Fruit fly (Drosophila melanogaster): ENCODE data around the gene CG31459.

CG31459 gene

DNA sequence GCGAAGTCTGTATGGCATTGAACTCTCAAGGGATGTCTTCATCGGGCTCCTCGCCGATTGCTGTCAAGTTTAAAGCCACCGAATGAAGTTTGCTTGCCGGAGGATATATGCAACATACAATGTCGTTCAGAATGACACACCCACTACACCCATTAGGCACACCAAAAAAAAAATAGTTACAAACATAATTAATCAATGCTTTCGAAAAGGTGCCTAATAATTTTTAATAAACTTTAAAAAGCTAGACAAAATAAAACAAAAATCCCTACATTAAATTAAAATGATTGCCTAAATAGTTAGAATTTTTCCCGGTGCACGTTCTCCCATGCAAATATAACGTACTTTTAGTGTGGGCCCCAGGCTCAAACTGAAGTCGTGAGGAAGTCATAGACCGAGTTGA, 28.2 kb upstream of the CG31459 start:
- TF ChIP-seq EcR (GFP tag; optimal IDR thresholded peaks at IDR 0.05) (no peak), psq (optimal IDR thresholded peaks at IDR 0.05) (no peak), CG8478 (optimal IDR thresholded peaks at IDR 0.05) (no peak), Dll (optimal IDR thresholded peaks at IDR 0.05) (no peak), usp (GFP tag; optimal IDR thresholded peaks at IDR 0.05) (no peak)

- TF ChIP-seq CG8478 (optimal IDR thresholded peaks at IDR 0.05) (no peak), psq (optimal IDR thresholded peaks at IDR 0.05) (no peak), usp (GFP tag; optimal IDR thresholded peaks at IDR 0.05) (no peak)
Measured at dm6 chr3R:19813217-19813616, 27.4 kb upstream of the CG31459 start.

DNA sequence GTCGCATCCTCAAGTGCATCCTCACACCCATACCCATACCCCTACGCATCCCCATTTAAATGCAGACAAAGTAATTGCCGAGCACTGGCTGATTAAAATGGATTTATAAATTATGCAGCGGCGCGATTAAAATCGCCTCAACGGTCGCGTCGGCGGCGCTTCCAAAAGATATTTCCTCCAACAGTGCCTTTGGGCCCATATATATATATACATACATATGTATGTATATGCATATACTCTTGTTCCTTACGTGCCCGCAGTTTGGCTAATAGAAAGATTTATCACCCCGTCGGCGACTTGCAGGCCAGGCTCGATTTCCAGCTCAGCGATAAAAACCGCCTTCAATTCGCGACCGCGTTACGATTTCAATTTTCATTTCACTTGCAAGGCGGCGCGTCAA, 23.9 kb upstream of the CG31459 start:
- TF ChIP-seq psq (optimal IDR thresholded peaks at IDR 0.05) (no peak), usp (GFP tag; optimal IDR thresholded peaks at IDR 0.05) (no peak), pan (optimal IDR thresholded peaks at IDR 0.05) (no peak), CG8478 (optimal IDR thresholded peaks at IDR 0.05) (no peak), Dll (optimal IDR thresholded peaks at IDR 0.05) (no peak), EcR (GFP tag; optimal IDR thresholded peaks at IDR 0.05) (no peak)

dm6 chr3R:19820994-19821393, 19.7 kb upstream of the CG31459 start:
- TF ChIP-seq psq (optimal IDR thresholded peaks at IDR 0.05): no peak
- TF ChIP-seq Dll (optimal IDR thresholded peaks at IDR 0.05): no peak
- TF ChIP-seq CG8478 (optimal IDR thresholded peaks at IDR 0.05): no peak

dm6 chr3R:19822138-19822537, 18.5 kb upstream of the CG31459 start:
- TF ChIP-seq EcR (GFP tag; optimal IDR thresholded peaks at IDR 0.05) (no peak), usp (GFP tag; optimal IDR thresholded peaks at IDR 0.05) (no peak), psq (optimal IDR thresholded peaks at IDR 0.05) (no peak), CG8478 (optimal IDR thresholded peaks at IDR 0.05) (no peak), pan (optimal IDR thresholded peaks at IDR 0.05) (no peak), Dll (optimal IDR thresholded peaks at IDR 0.05) (no peak)

dm6 chr3R:19824480-19824879, 16.2 kb upstream of the CG31459 start:
- TF ChIP-seq pan (optimal IDR thresholded peaks at IDR 0.05): no peak
- TF ChIP-seq psq (optimal IDR thresholded peaks at IDR 0.05): no peak
- TF ChIP-seq Dll (optimal IDR thresholded peaks at IDR 0.05): no peak
- no peak for TF ChIP-seq CG8478 (optimal IDR thresholded peaks at IDR 0.05)
- no peak for TF ChIP-seq EcR (GFP tag; optimal IDR thresholded peaks at IDR 0.05)
- TF ChIP-seq usp (GFP tag; optimal IDR thresholded peaks at IDR 0.05): no peak

DNA sequence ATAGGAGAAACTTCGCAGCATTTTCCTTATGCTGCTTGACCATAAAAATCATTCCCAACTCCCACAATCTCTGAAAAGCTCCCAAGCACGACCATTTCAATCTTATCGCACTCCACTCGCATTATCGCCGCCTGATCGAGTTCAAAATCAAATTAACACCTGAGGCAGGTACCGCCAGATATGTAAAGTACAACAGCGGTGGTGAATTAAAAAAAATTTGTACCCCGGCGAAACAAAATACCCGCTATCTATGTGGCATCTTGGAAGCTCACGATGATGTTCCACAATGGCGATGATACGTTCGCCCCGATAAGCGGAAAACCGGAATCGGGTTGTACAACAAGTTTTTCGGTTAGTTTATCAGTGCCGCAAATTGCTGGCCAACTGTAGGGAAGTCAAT, 14.3 kb upstream of the CG31459 start:
- TF ChIP-seq pan (optimal IDR thresholded peaks at IDR 0.05) (no peak), usp (GFP tag; optimal IDR thresholded peaks at IDR 0.05) (no peak), Dll (optimal IDR thresholded peaks at IDR 0.05) (no peak), EcR (GFP tag; optimal IDR thresholded peaks at IDR 0.05) (no peak), psq (optimal IDR thresholded peaks at IDR 0.05) (no peak), CG8478 (optimal IDR thresholded peaks at IDR 0.05) (no peak)

DNA sequence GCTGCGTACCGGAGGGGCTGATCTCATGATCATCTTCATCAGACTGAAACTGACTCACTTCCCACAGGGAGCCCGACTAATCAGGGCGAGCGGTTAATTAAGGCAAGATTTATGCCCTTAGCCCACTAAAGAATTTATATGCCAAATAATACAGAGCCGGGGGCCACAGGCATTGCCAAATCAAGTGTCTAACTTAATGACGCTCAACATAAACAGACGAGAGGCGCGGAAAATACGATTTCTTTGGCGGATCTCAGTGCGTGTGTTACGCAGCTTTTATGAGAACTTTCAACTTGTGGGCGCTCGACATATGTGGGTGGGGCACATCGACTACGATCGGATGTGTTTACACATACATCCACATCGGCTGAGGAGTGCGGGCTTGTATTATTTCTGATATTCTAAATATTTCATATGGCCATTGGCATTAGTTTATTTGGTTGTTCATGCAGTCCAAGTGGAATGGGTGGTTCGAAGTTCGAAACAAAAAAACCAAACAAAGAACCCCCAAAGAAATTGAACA, 13.8 kb upstream of the CG31459 start:
- TF ChIP-seq Dll (optimal IDR thresholded peaks at IDR 0.05) (no peak), EcR (GFP tag; optimal IDR thresholded peaks at IDR 0.05) (no peak)

- TF ChIP-seq pan (optimal IDR thresholded peaks at IDR 0.05): no peak
- TF ChIP-seq usp (GFP tag; optimal IDR thresholded peaks at IDR 0.05): no peak
- no peak for TF ChIP-seq EcR (GFP tag; optimal IDR thresholded peaks at IDR 0.05)
- TF ChIP-seq CG8478 (optimal IDR thresholded peaks at IDR 0.05): no peak
- TF ChIP-seq psq (optimal IDR thresholded peaks at IDR 0.05): no peak
- TF ChIP-seq Dll (optimal IDR thresholded peaks at IDR 0.05): no peak
Measured at dm6 chr3R:19830973-19831372, 9.7 kb upstream of the CG31459 start.

- TF ChIP-seq psq (optimal IDR thresholded peaks at IDR 0.05): no peak
- no peak for TF ChIP-seq pan (optimal IDR thresholded peaks at IDR 0.05)
- TF ChIP-seq EcR (GFP tag; optimal IDR thresholded peaks at IDR 0.05): no peak
- no peak for TF ChIP-seq usp (GFP tag; optimal IDR thresholded peaks at IDR 0.05)
Measured at dm6 chr3R:19833546-19833945, 7.1 kb upstream of the CG31459 start.

dm6 chr3R:19833963-19834362, 6.7 kb upstream of the CG31459 start:
- TF ChIP-seq pan (optimal IDR thresholded peaks at IDR 0.05) (no peak), usp (GFP tag; optimal IDR thresholded peaks at IDR 0.05) (no peak), psq (optimal IDR thresholded peaks at IDR 0.05) (no peak), CG8478 (optimal IDR thresholded peaks at IDR 0.05) (no peak), EcR (GFP tag; optimal IDR thresholded peaks at IDR 0.05) (no peak), Dll (optimal IDR thresholded peaks at IDR 0.05) (no peak)

- no peak for TF ChIP-seq usp (GFP tag; optimal IDR thresholded peaks at IDR 0.05)
- TF ChIP-seq CG8478 (optimal IDR thresholded peaks at IDR 0.05): no peak
- TF ChIP-seq pan (optimal IDR thresholded peaks at IDR 0.05): no peak
- TF ChIP-seq Dll (optimal IDR thresholded peaks at IDR 0.05): no peak
- no peak for TF ChIP-seq EcR (GFP tag; optimal IDR thresholded peaks at IDR 0.05)
- TF ChIP-seq psq (optimal IDR thresholded peaks at IDR 0.05): no peak
Measured at dm6 chr3R:19834982-19835381, 5.7 kb upstream of the CG31459 start.

DNA sequence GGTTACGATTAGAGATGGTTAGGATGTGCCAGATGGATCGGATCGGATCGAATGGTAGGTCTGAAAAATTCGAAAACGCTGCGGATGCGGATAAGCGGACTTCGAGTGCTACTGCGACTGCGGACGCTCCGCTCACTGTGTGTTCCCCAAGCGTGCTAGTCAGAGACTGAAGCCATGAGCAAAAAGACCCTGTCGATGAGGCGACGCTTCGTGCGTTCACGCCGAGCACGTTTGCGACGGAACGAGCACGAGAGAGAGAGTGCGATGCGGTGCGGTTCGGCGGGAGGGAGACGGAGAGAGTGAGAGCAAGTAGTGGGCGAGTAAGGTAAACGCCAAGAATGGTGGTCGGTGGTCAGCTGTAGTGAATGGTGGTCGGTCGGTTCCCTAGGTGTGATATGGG, 4.0 kb upstream of the CG31459 start, which contains the start of gene bnl:
bnl (minus strand) TSS at position 131 of the 400 bp plus-strand sequence.
- TF ChIP-seq CG8478 (optimal IDR thresholded peaks at IDR 0.05) (peak; percentile 38), pan (optimal IDR thresholded peaks at IDR 0.05) (no peak), EcR (GFP tag; optimal IDR thresholded peaks at IDR 0.05) (no peak), psq (optimal IDR thresholded peaks at IDR 0.05) (no peak), Dll (optimal IDR thresholded peaks at IDR 0.05) (peak; percentile 81), usp (GFP tag; optimal IDR thresholded peaks at IDR 0.05) (no peak)

All from whole organism.